Worm (Caenorhabditis elegans) whole organism, L2 larva: ENCODE results near the gene cyp-43A1.

Experiments used
- C34F6.9 ChIP-seq: fragments of 150-350 bp; optimal IDR thresholded peaks from 2 replicates; lab custom pipeline; 2014; ENCODE audit warnings: missing biosample characterization, missing genetic modification characterization
- R02D3.7 ChIP-seq: fragments of 150-350 bp; optimal IDR thresholded peaks from 2 replicates; lab custom pipeline; 2014; ENCODE audit warnings: missing biosample characterization, missing genetic modification characterization
- Y55F3AM.14 ChIP-seq: fragments of 200-800 bp; sonication (Bioruptor generic); optimal IDR thresholded peaks from 2 replicates; lab custom pipeline; 2018; ENCODE audit warnings: mild to moderate bottlenecking, missing genetic modification characterization, missing compliant biosample characterization
- ZK546.5 ChIP-seq: sonication (generic microtip); optimal IDR thresholded peaks from 2 replicates; lab custom pipeline; 2017; ENCODE audit warnings: missing biosample characterization, missing genetic modification characterization
- alr-1 ChIP-seq: fragments of 150-350 bp; optimal IDR thresholded peaks from 2 replicates; lab custom pipeline; 2014; ENCODE audit warnings: missing biosample characterization, missing genetic modification characterization
- aly-2 ChIP-seq: fragments of 150-350 bp; optimal IDR thresholded peaks from 2 replicates; lab custom pipeline; 2014; ENCODE audit warnings: missing biosample characterization, missing genetic modification characterization
- ama-1 ChIP-seq: fragments of 150-350 bp; optimal IDR thresholded peaks from 2 replicates; lab custom pipeline; 2018; ENCODE audit warnings: inconsistent platforms
- ceh-16 ChIP-seq: fragments of 150-350 bp; optimal IDR thresholded peaks from 2 replicates; lab custom pipeline; 2014; ENCODE audit warnings: missing biosample characterization, missing genetic modification characterization
- ceh-82 ChIP-seq: fragments of 150-350 bp; optimal IDR thresholded peaks from 2 replicates; lab custom pipeline; 2014; ENCODE audit warnings: missing biosample characterization, missing genetic modification characterization
- crh-2 ChIP-seq: sonication (generic microtip); optimal IDR thresholded peaks from 2 replicates; lab custom pipeline; 2017; ENCODE audit warnings: missing biosample characterization, missing genetic modification characterization
- egl-27 ChIP-seq: sonication (generic microtip); optimal IDR thresholded peaks from 3 replicates; lab custom pipeline; 2017; ENCODE audit warnings: missing biosample characterization, missing genetic modification reagents, missing genetic modification characterization
- elt-1 ChIP-seq: fragments of 150-350 bp; optimal IDR thresholded peaks from 2 replicates; lab custom pipeline; 2014; ENCODE audit warnings: missing biosample characterization, missing genetic modification characterization
- elt-3 ChIP-seq: sonication (generic microtip); optimal IDR thresholded peaks from 2 replicates; lab custom pipeline; 2017; ENCODE audit warnings: missing biosample characterization, missing genetic modification characterization
- fos-1 ChIP-seq: fragments of 150-350 bp; optimal IDR thresholded peaks from 2 replicates; lab custom pipeline; 2014; ENCODE audit warnings: missing biosample characterization, missing genetic modification characterization
- lin-11 ChIP-seq: fragments of 150-350 bp; sonication (generic microtip); optimal IDR thresholded peaks from 2 replicates; lab custom pipeline; 2014; ENCODE audit warnings: missing biosample characterization, missing genetic modification characterization, inconsistent platforms, mixed read lengths
- lin-39 ChIP-seq: fragments of 150-350 bp; optimal IDR thresholded peaks from 2 replicates; lab custom pipeline; 2014; ENCODE audit warnings: missing biosample characterization, missing genetic modification reagents, missing genetic modification characterization
- lsy-2 ChIP-seq, 2 experiments: fragments of 150-350 bp in 1 of 2; sonication (generic microtip) in 1 of 2; optimal IDR thresholded peaks; 2 replicates each; lab custom pipeline; 2014 to 2017; ENCODE audit warnings: missing biosample characterization in 2 of 2, missing genetic modification characterization in 2 of 2
- mab-5 ChIP-seq: fragments of 150-350 bp; optimal IDR thresholded peaks from 2 replicates; lab custom pipeline; 2014; ENCODE audit warnings: missing biosample characterization, missing genetic modification characterization
- mdl-1 ChIP-seq, 2 experiments: fragments of 150-350 bp in 1 of 2; sonication (generic microtip) in 1 of 2; optimal IDR thresholded peaks; 2 replicates each; lab custom pipeline; 2017; ENCODE audit warnings: missing biosample characterization in 2 of 2, missing genetic modification characterization in 2 of 2
- nhr-11 ChIP-seq: fragments of 150-350 bp; optimal IDR thresholded peaks from 2 replicates; lab custom pipeline; 2014; ENCODE audit warnings: missing biosample characterization, missing genetic modification characterization
- nhr-12 ChIP-seq: fragments of 150-350 bp; optimal IDR thresholded peaks from 2 replicates; lab custom pipeline; 2014; ENCODE audit warnings: missing biosample characterization, missing genetic modification characterization
- nhr-129 ChIP-seq: fragments of 150-350 bp; optimal IDR thresholded peaks from 2 replicates; lab custom pipeline; 2014; ENCODE audit warnings: missing biosample characterization, missing genetic modification characterization
- nhr-21 ChIP-seq: fragments of 150-350 bp; optimal IDR thresholded peaks from 2 replicates; lab custom pipeline; 2014; ENCODE audit warnings: missing biosample characterization, missing genetic modification characterization
- nhr-6 ChIP-seq: fragments of 150-350 bp; optimal IDR thresholded peaks from 2 replicates; lab custom pipeline; 2014; ENCODE audit warnings: missing biosample characterization, missing genetic modification characterization
- nhr-77 ChIP-seq: fragments of 150-350 bp; optimal IDR thresholded peaks from 2 replicates; lab custom pipeline; 2014; ENCODE audit warnings: missing biosample characterization, missing genetic modification characterization
- sem-4 ChIP-seq: fragments of 150-350 bp; optimal IDR thresholded peaks from 2 replicates; lab custom pipeline; 2014; ENCODE audit warnings: missing biosample characterization, missing genetic modification reagents, missing genetic modification characterization
- skn-1 ChIP-seq: sonication (generic microtip); optimal IDR thresholded peaks from 2 replicates; lab custom pipeline; 2017; ENCODE audit warnings: missing biosample characterization, missing genetic modification characterization
- sma-3 ChIP-seq: sonication (generic microtip); optimal IDR thresholded peaks from 2 replicates; lab custom pipeline; 2016; ENCODE audit warnings: missing genetic modification reagents, missing genetic modification characterization, missing compliant biosample characterization
- sma-9 ChIP-seq, 2 experiments: fragments of 150-350 bp in 1 of 2; sonication (generic microtip) in 1 of 2; optimal IDR thresholded peaks; 2 replicates each; lab custom pipeline; 2014 to 2016; ENCODE audit warnings: missing genetic modification characterization in 2 of 2, mild to moderate bottlenecking in 1 of 2, missing biosample characterization in 1 of 2, missing compliant biosample characterization in 1 of 2, missing genetic modification reagents in 1 of 2, moderate library complexity in 1 of 2
- snpc-4 ChIP-seq: fragments of 150-350 bp; optimal IDR thresholded peaks from 2 replicates; lab custom pipeline; 2014; ENCODE audit warnings: missing biosample characterization, missing genetic modification characterization
- unc-39 ChIP-seq: fragments of 150-350 bp; optimal IDR thresholded peaks from 2 replicates; lab custom pipeline; 2014; ENCODE audit warnings: missing biosample characterization, missing genetic modification characterization
- unc-55 ChIP-seq: fragments of 150-350 bp; sonication (generic microtip); optimal IDR thresholded peaks from 3 replicates; lab custom pipeline; 2014; ENCODE audit warnings: missing biosample characterization, missing genetic modification reagents, missing genetic modification characterization
- ztf-11 ChIP-seq: sonication (generic microtip); optimal IDR thresholded peaks from 2 replicates; lab custom pipeline; 2017; ENCODE audit warnings: missing biosample characterization, missing genetic modification characterization
- ztf-4 ChIP-seq: fragments of 150-350 bp; optimal IDR thresholded peaks from 2 replicates; lab custom pipeline; 2014; ENCODE audit warnings: missing biosample characterization, missing genetic modification characterization

cyp-43A1 gene

DNA sequence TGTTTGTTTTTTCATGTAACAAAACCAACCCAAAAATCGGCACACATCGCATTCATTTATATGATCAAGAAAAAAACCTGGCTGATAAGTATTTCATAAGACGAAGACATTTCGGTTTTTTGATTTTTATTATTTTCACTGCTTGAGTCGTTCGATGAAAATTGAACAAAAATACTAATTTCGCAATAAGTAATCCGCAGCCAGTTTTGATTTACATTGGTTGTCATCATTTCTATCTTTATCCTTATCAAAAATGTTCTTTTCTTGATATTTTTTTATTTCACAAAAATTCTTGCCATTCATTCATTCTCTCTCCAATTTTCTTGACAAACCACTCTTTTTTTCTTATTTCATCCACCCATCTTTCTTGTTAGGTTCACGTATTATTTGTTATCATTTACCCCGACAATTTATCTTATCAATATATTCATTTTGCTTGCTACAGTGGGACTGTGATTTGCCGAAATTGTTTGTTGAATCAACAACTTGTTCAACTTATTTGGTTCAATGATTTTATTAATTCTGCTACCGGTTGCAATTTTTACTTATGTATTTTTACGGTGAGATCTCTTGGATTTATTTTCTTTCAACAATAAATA lies at the start of gene cyp-43A1:
cyp-43A1 (plus strand) TSS at position 446 of the 599 bp plus-strand sequence.
- TF ChIP-seq lin-11 (no peak), sma-9 (GFP tag; optimal IDR thresholded peaks at IDR 0.05; lab: Kevin White, UChicago) (peak; percentile 7), sma-9 (tag; optimal IDR thresholded peaks at IDR 0.05; lab: Kevin White, UChicago) (no peak), nhr-77 (tag; lab: Kevin White, UChicago) (no peak), skn-1 (peak; percentile 23), crh-2 (tag; lab: Kevin White, UChicago) (peak; percentile 38), ama-1 (lab: Kevin White, UChicago) (no peak), fos-1 (tag; lab: Kevin White, UChicago) (peak; percentile 38)
- TF ChIP-seq, all 48 proteins: peak for 4

DNA sequence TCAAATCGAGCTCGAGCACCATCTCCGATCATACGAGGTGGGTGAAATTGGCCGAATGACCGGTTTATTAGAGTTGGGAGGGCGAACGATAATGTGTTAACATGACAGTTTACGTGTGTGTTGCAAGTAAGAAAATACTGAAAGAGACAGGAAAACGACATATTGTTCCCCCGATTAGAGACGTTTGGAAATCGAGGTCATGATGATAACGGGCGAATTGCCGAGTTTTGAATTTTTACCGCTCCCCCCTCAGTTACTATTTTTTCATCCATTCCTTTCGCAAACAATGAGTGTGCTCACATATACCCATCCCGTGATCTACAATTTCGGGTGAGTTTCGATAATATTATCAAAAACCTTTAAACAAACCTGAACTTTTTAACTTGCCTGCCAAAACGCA lies 44.6 kb upstream of the cyp-43A1 start:
- no peak for TF ChIP-seq ceh-16 (tag; lab: Kevin White, UChicago)
- no peak for TF ChIP-seq mab-5
- peak; percentile 65 for TF ChIP-seq fos-1 (tag; lab: Kevin White, UChicago)
- TF ChIP-seq nhr-6 = no peak
- TF ChIP-seq ceh-82 (tag; lab: Kevin White, UChicago) = no peak
- TF ChIP-seq skn-1 = no peak
- TF ChIP-seq C34F6.9 = no peak

DNA sequence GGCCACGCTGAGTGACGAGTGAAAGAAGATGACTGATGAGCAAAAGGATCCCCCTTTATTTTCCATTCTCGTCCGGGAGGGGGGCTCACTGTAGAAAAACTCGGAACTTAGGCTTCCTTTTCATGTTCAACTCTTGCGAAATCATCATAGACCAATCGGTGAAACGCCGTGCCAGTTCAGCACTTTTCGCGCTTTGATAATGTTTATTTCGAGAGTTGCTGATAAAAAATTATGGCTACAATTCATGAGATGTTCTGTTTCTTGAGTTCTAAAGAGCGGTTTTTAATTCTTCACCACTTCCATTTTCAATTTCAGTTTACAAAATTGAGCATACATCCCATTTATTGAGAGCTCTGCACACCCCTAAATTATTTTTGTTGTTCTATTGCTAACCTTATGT lies 43.5 kb upstream of the cyp-43A1 start:
- TF ChIP-seq sma-9 (GFP tag; optimal IDR thresholded peaks at IDR 0.05; lab: Kevin White, UChicago) (peak; percentile 15), sma-9 (tag; optimal IDR thresholded peaks at IDR 0.05; lab: Kevin White, UChicago) (no peak), sem-4 (tag; lab: Kevin White, UChicago) (no peak), fos-1 (tag; lab: Kevin White, UChicago) (peak; percentile 69), mdl-1 (tag; optimal IDR thresholded peaks at IDR 0.05; lab: Kevin White, UChicago) (no peak), C34F6.9 (no peak), nhr-129 (no peak), elt-1 (tag; lab: Kevin White, UChicago) (no peak)

DNA sequence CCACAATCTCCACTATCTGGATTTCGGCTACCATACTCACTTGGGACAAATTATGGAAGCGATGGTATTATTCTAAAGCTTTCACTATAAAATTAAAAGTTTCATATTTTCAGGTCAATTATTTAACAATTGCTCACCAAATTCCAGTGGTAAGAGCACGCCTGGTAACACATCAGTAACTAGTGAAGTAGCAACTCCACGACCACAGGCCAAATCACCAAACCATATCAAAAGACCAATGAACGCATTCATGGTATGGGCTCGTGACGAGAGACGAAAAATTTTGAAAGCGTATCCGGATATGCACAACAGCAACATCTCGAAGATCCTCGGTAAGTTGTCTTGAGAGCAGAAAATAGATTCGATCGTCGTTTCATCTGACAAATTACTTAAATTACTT lies 41.7 kb upstream of the cyp-43A1 start:
- no peak for TF ChIP-seq alr-1 (tag; lab: Kevin White, UChicago)
- no peak for TF ChIP-seq nhr-129
- TF ChIP-seq aly-2 (tag; lab: Kevin White, UChicago) = no peak
- no peak for TF ChIP-seq ceh-82 (tag; lab: Kevin White, UChicago)
- TF ChIP-seq nhr-12 (tag; lab: Kevin White, UChicago) = no peak
- no peak for TF ChIP-seq ztf-4
- TF ChIP-seq mab-5 = no peak
- TF ChIP-seq ZK546.5 (tag; lab: Kevin White, UChicago) = no peak
- TF ChIP-seq Y55F3AM.14 (GFP tag; lab: Kevin White, UChicago) = no peak
- TF ChIP-seq unc-55 (GFP tag; lab: Kevin White, UChicago) = no peak
- TF ChIP-seq nhr-11 (tag; lab: Kevin White, UChicago) = no peak
- TF ChIP-seq skn-1 = no peak
- TF ChIP-seq mdl-1 (tag; optimal IDR thresholded peaks at IDR 0.05; lab: Kevin White, UChicago) = no peak
- TF ChIP-seq sma-3 (GFP tag; lab: Kevin White, UChicago) = no peak
- TF ChIP-seq ceh-16 (tag; lab: Kevin White, UChicago) = no peak
- TF ChIP-seq, all 48 proteins: peak for 0

DNA sequence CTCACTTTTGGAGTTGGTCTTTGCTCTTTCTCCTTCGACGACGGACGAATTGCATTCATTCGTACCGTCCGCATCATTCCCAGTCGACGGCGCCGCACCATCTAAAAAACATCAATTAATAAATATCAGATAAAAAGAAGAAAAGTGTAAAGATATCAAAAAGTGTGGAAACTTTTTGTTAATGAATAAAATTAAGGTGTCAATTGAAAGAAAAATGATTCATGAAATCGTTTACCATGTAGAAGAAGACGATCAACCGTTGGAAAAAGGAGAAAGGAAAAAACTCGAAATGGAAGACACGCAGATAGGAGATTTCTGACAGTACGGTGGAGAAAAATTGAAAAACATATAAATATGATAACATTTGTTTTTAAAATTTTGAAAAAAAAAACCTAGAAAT lies 34.2 kb upstream of the cyp-43A1 start, which contains the start of gene set-19:
set-19 (minus strand) TSS at position 101 of the 400 bp plus-strand sequence.
- no peak for TF ChIP-seq egl-27 (tag; lab: Kevin White, UChicago)
- no peak for TF ChIP-seq R02D3.7
- TF ChIP-seq elt-3 = no peak
- TF ChIP-seq nhr-129 = no peak
- TF ChIP-seq nhr-12 (tag; lab: Kevin White, UChicago) = no peak
- TF ChIP-seq crh-2 (tag; lab: Kevin White, UChicago) = no peak
- no peak for TF ChIP-seq ztf-11 (tag; lab: Kevin White, UChicago)
- TF ChIP-seq lsy-2 (tag; optimal IDR thresholded peaks at IDR 0.05; lab: Kevin White, UChicago) = no peak
- no peak for TF ChIP-seq sem-4 (tag; lab: Kevin White, UChicago)
- TF ChIP-seq snpc-4 = no peak
- no peak for TF ChIP-seq ceh-16 (tag; lab: Kevin White, UChicago)
- TF ChIP-seq ama-1 (lab: Kevin White, UChicago) = no peak
- TF ChIP-seq unc-39 (tag; lab: Kevin White, UChicago) = no peak
- TF ChIP-seq elt-1 (tag; lab: Kevin White, UChicago) = no peak
- TF ChIP-seq lin-39 = no peak
- TF ChIP-seq fos-1 (tag; lab: Kevin White, UChicago) = no peak
- no peak for TF ChIP-seq ceh-82 (tag; lab: Kevin White, UChicago)
- no peak for TF ChIP-seq mdl-1 (tag; optimal IDR thresholded peaks at IDR 0.05; lab: Kevin White, UChicago)
- TF ChIP-seq nhr-21 (tag; lab: Kevin White, UChicago) = no peak
- no peak for TF ChIP-seq sma-3 (GFP tag; lab: Kevin White, UChicago)
